Fruit fly (Drosophila melanogaster) whole organism, embryonic: ENCODE results near the gene rk.

Source experiments
- Antp ChIP-seq: fragments of 200-800 bp; sonication (Bioruptor generic); optimal IDR thresholded peaks from 3 replicates; lab custom pipeline; 2016; ENCODE audit warnings: missing biosample characterization, missing genetic modification characterization
- Atf3 ChIP-seq: fragments of 200-800 bp; sonication (Bioruptor generic); optimal IDR thresholded peaks from 3 replicates; lab custom pipeline; 2016; ENCODE audit warnings: missing biosample characterization, missing genetic modification characterization
- B-H2 ChIP-seq: fragments of 200-800 bp; sonication (Bioruptor generic); optimal IDR thresholded peaks from 2 replicates; lab custom pipeline; 2018; ENCODE audit warnings: missing biosample characterization, mild to moderate bottlenecking, missing genetic modification characterization
- CG10431 ChIP-seq: fragments of 200-800 bp; sonication (Bioruptor generic); optimal IDR thresholded peaks from 3 replicates; lab custom pipeline; 2018; ENCODE audit warnings: missing biosample characterization, mild to moderate bottlenecking, missing genetic modification characterization
- CG10462 ChIP-seq: fragments of 200-800 bp; sonication (Bioruptor generic); optimal IDR thresholded peaks from 2 replicates; lab custom pipeline; 2016; ENCODE audit warnings: missing biosample characterization, missing genetic modification characterization
- CG10979 ChIP-seq: fragments of 200-800 bp; sonication (Bioruptor generic); optimal IDR thresholded peaks from 2 replicates; lab custom pipeline; 2018; ENCODE audit warnings: missing biosample characterization, mild to moderate bottlenecking, missing genetic modification characterization, moderate library complexity
- CG11695 ChIP-seq: fragments of 200-800 bp; sonication (Bioruptor generic); IDR thresholded peaks from 3 replicates; pipeline ENCODE4 v1.3.6; 2022; ENCODE audit warnings: missing biosample characterization, missing genetic modification characterization
- CG12104 ChIP-seq: fragments of 200-800 bp; sonication (Bioruptor generic); optimal IDR thresholded peaks from 3 replicates; lab custom pipeline; 2016; ENCODE audit warnings: missing biosample characterization, missing genetic modification characterization
- CG12744 ChIP-seq: fragments of 200-800 bp; sonication (Bioruptor generic); optimal IDR thresholded peaks from 2 replicates; lab custom pipeline; 2016; ENCODE audit warnings: missing biosample characterization, missing genetic modification characterization
- CG13775 ChIP-seq: fragments of 200-800 bp; sonication (Bioruptor generic); optimal IDR thresholded peaks from 3 replicates; lab custom pipeline; 2017; ENCODE audit warnings: missing biosample characterization, mild to moderate bottlenecking, missing genetic modification characterization
- CG14050 ChIP-seq: fragments of 200-800 bp; sonication (Bioruptor generic); IDR thresholded peaks from 3 replicates; pipeline ENCODE4 v1.3.6; 2022; ENCODE audit warnings: missing biosample characterization, missing genetic modification characterization
- CG14710 ChIP-seq: fragments of 200-800 bp; sonication (Bioruptor generic); optimal IDR thresholded peaks from 3 replicates; lab custom pipeline; 2019; ENCODE audit warnings: missing biosample characterization, mild to moderate bottlenecking, missing genetic modification characterization, moderate library complexity
- CG16813 ChIP-seq: fragments of 200-800 bp; sonication (Bioruptor generic); IDR thresholded peaks from 3 replicates; pipeline ENCODE4 v1.3.6; 2022; ENCODE audit warnings: missing biosample characterization, missing genetic modification characterization; ENCODE audit not compliant: partially characterized antibody
- CG18599 ChIP-seq: fragments of 200-800 bp; sonication (Bioruptor generic); optimal IDR thresholded peaks from 3 replicates; lab custom pipeline; 2017; ENCODE audit warnings: missing biosample characterization, missing genetic modification characterization, mild to moderate bottlenecking, moderate library complexity, missing genetic modification reagents
- CG34224 ChIP-seq: fragments of 200-800 bp; sonication (Bioruptor generic); IDR thresholded peaks from 3 replicates; pipeline ENCODE4 v1.3.6; 2022; ENCODE audit warnings: missing biosample characterization, missing genetic modification characterization; ENCODE audit not compliant: partially characterized antibody
- CG6175 ChIP-seq: fragments of 200-800 bp; sonication (Bioruptor generic); IDR thresholded peaks from 3 replicates; pipeline ENCODE4 v1.3.6; 2022; ENCODE audit warnings: missing biosample characterization, missing genetic modification characterization
- CG6791 ChIP-seq: fragments of 200-800 bp; sonication (Bioruptor generic); IDR thresholded peaks from 3 replicates; pipeline ENCODE4 v1.3.6; 2022; ENCODE audit warnings: missing biosample characterization, missing genetic modification characterization; ENCODE audit not compliant: partially characterized antibody
- CG6813 ChIP-seq: fragments of 200-800 bp; sonication (Bioruptor generic); optimal IDR thresholded peaks from 2 replicates; lab custom pipeline; 2017; ENCODE audit warnings: missing biosample characterization, missing genetic modification characterization, mild to moderate bottlenecking, moderate library complexity, missing genetic modification reagents
- CG8478 ChIP-seq: fragments of >200 bp; optimal IDR thresholded peaks from 2 replicates; lab custom pipeline; 2018
- CG8924 ChIP-seq: fragments of 200-800 bp; optimal IDR thresholded peaks from 3 replicates; lab custom pipeline; 2019; ENCODE audit warnings: missing biosample characterization, mild to moderate bottlenecking, missing genetic modification characterization, moderate library complexity
- CrebB ChIP-seq: fragments of 200-800 bp; sonication (Bioruptor generic); optimal IDR thresholded peaks from 3 replicates; lab custom pipeline; 2018; ENCODE audit warnings: missing biosample characterization, mild to moderate bottlenecking, missing genetic modification characterization
- Dfd ChIP-seq, 2 experiments: fragments of >200 bp; optimal IDR thresholded peaks; 2 replicates each; lab custom pipeline; 2017; ENCODE audit warnings: missing biosample characterization in 2 of 2, missing genetic modification characterization in 2 of 2
- Dip2 ChIP-seq: fragments of 200-800 bp; sonication (Bioruptor generic); IDR thresholded peaks from 2 replicates; pipeline ENCODE4 v1.3.6; 2022; ENCODE audit warnings: missing biosample characterization, missing genetic modification characterization
- Fer1 ChIP-seq: fragments of 200-800 bp; sonication (Bioruptor generic); optimal IDR thresholded peaks from 2 replicates; lab custom pipeline; 2017; ENCODE audit warnings: missing biosample characterization, mild to moderate bottlenecking, missing genetic modification characterization
- Fer2 ChIP-seq: fragments of 200-800 bp; sonication (Bioruptor generic); optimal IDR thresholded peaks from 2 replicates; lab custom pipeline; 2018; ENCODE audit warnings: missing biosample characterization, mild to moderate bottlenecking, missing genetic modification characterization, moderate library complexity
- GATAe ChIP-seq: fragments of 200-800 bp; sonication (Bioruptor generic); conservative IDR thresholded peaks from 2 replicates; pipeline ENCODE4 v1.3.6; 2022; ENCODE audit warnings: missing biosample characterization, missing genetic modification characterization
- HLHmδ ChIP-seq: fragments of 200-800 bp; sonication (Bioruptor generic); optimal IDR thresholded peaks from 2 replicates; lab custom pipeline; 2018; ENCODE audit warnings: missing biosample characterization, mild to moderate bottlenecking, missing genetic modification characterization, moderate library complexity
- Hand ChIP-seq: fragments of 200-800 bp; sonication (Bioruptor generic); optimal IDR thresholded peaks from 2 replicates; lab custom pipeline; 2017; ENCODE audit warnings: mild to moderate bottlenecking, missing biosample characterization, missing genetic modification reagents, missing genetic modification characterization
- Hey ChIP-seq: fragments of 200-800 bp; sonication (Bioruptor generic); optimal IDR thresholded peaks from 3 replicates; lab custom pipeline; 2018; ENCODE audit warnings: missing biosample characterization, mild to moderate bottlenecking, missing genetic modification characterization
- Lim3 ChIP-seq: fragments of 200-800 bp; sonication (Bioruptor generic); IDR thresholded peaks from 2 replicates; pipeline ENCODE4 v1.3.6; 2022; ENCODE audit warnings: missing biosample characterization, missing genetic modification characterization
- Med ChIP-seq: fragments of 200-800 bp; sonication (Bioruptor generic); peaks from one replicate; lab custom pipeline; 2016; ENCODE audit warnings: missing biosample characterization, missing genetic modification characterization, mild to moderate bottlenecking, inconsistent platforms, moderate library complexity
- NFAT ChIP-seq: fragments of 200-800 bp; sonication (Bioruptor generic); IDR thresholded peaks from 2 replicates; pipeline ENCODE4 v1.3.6; 2022; ENCODE audit warnings: missing biosample characterization, missing genetic modification characterization
- Nf-YC ChIP-seq: fragments of 200-800 bp; optimal IDR thresholded peaks from 3 replicates; lab custom pipeline; 2019; ENCODE audit warnings: missing biosample characterization, mild to moderate bottlenecking, missing genetic modification characterization, moderate library complexity
- Ptx1 ChIP-seq: fragments of 200-800 bp; sonication (Bioruptor generic); IDR thresholded peaks from 2 replicates; pipeline ENCODE4 v1.3.6; 2022; ENCODE audit warnings: missing biosample characterization, missing genetic modification characterization
- Rx ChIP-seq: fragments of 200-800 bp; sonication (Bioruptor generic); IDR thresholded peaks from 2 replicates; pipeline ENCODE4 v1.3.6; 2022; ENCODE audit warnings: missing biosample characterization, missing genetic modification characterization
- Side ChIP-seq: fragments of 200-800 bp; sonication (Bioruptor generic); optimal IDR thresholded peaks from 2 replicates; lab custom pipeline; 2016; ENCODE audit warnings: missing biosample characterization, missing genetic modification characterization
- abd-A ChIP-seq: fragments of 200-800 bp; sonication (Bioruptor generic); optimal IDR thresholded peaks from 3 replicates; lab custom pipeline; 2019; ENCODE audit warnings: missing biosample characterization, mild to moderate bottlenecking, missing genetic modification characterization, moderate library complexity
- bowl ChIP-seq: fragments of 200-800 bp; sonication (Bioruptor generic); IDR thresholded peaks from 2 replicates; pipeline ENCODE4 v1.3.6; 2022; ENCODE audit warnings: missing biosample characterization, missing genetic modification characterization
- br ChIP-seq: fragments of >200 bp; optimal IDR thresholded peaks from 2 replicates; lab custom pipeline; 2017
- chinmo ChIP-seq: fragments of 200-800 bp; sonication (Bioruptor generic); IDR thresholded peaks from 4 replicates; pipeline ENCODE4 v1.3.6; 2022; ENCODE audit warnings: missing biosample characterization, missing genetic modification characterization; ENCODE audit not compliant: partially characterized antibody
- gsb-n ChIP-seq: fragments of 200-800 bp; sonication (Bioruptor generic); optimal IDR thresholded peaks from 3 replicates; lab custom pipeline; 2018; ENCODE audit warnings: missing biosample characterization, mild to moderate bottlenecking, missing genetic modification characterization
- kni ChIP-seq: fragments of 200-800 bp; sonication (Bioruptor generic); optimal IDR thresholded peaks from 3 replicates; lab custom pipeline; 2017; ENCODE audit warnings: mild to moderate bottlenecking, missing biosample characterization, missing genetic modification reagents, missing genetic modification characterization
- knrl ChIP-seq: fragments of 200-800 bp; sonication (Bioruptor generic); IDR thresholded peaks from 3 replicates; pipeline ENCODE4 v1.3.6; 2022; ENCODE audit warnings: missing biosample characterization, missing genetic modification characterization; ENCODE audit not compliant: partially characterized antibody
- lmd ChIP-seq: fragments of 200-800 bp; sonication (Bioruptor generic); IDR thresholded peaks from 2 replicates; pipeline ENCODE4 v1.3.6; 2022; ENCODE audit warnings: missing biosample characterization, missing genetic modification characterization
- maf-S ChIP-seq: fragments of 200-800 bp; sonication (Bioruptor generic); optimal IDR thresholded peaks from 2 replicates; lab custom pipeline; 2016; ENCODE audit warnings: missing biosample characterization, missing genetic modification characterization
- odd ChIP-seq: fragments of 200-800 bp; sonication (Bioruptor generic); optimal IDR thresholded peaks from 2 replicates; lab custom pipeline; 2017; ENCODE audit warnings: missing biosample characterization, mild to moderate bottlenecking, missing genetic modification characterization
- sna ChIP-seq: fragments of 200-800 bp; sonication (Bioruptor generic); IDR thresholded peaks from 2 replicates; pipeline ENCODE4 v1.3.6; 2022; ENCODE audit warnings: missing biosample characterization, missing genetic modification characterization; ENCODE audit not compliant: partially characterized antibody
- trh ChIP-seq: fragments of 200-800 bp; sonication (Bioruptor generic); optimal IDR thresholded peaks from 2 replicates; lab custom pipeline; 2016; ENCODE audit warnings: missing biosample characterization, missing genetic modification characterization
- tup ChIP-seq: fragments of 200-800 bp; sonication (Bioruptor generic); optimal IDR thresholded peaks from 2 replicates; lab custom pipeline; 2016; ENCODE audit warnings: missing biosample characterization, mild to moderate bottlenecking, missing genetic modification characterization, moderate library complexity
- unc-4 ChIP-seq: fragments of 200-800 bp; sonication (Bioruptor generic); IDR thresholded peaks from 2 replicates; pipeline ENCODE4 v1.3.6; 2022; ENCODE audit warnings: missing biosample characterization, missing genetic modification characterization; ENCODE audit not compliant: partially characterized antibody
- zfh2 ChIP-seq: fragments of 200-800 bp; sonication (Bioruptor generic); optimal IDR thresholded peaks from 2 replicates; lab custom pipeline; 2016; ENCODE audit warnings: missing biosample characterization, missing genetic modification characterization

Gene rk

dm6 chr2L:14021646-14022129 lies 20.6 kb upstream of the rk start:
- no peak for TF ChIP-seq CG6813 (GFP tag; lab: Kevin White, UChicago)
- no peak for TF ChIP-seq odd (GFP tag; lab: Kevin White, UChicago)
- no peak for TF ChIP-seq CG12104 (GFP tag; lab: Kevin White, UChicago)
- no peak for TF ChIP-seq tup (GFP tag; lab: Kevin White, UChicago)
- TF ChIP-seq CG16813 (GFP tag; lab: Robert Waterston, UW) = 0 out of 3 replicates have a peak, but pooled peaks have one; percentile 23
- TF ChIP-seq CG8478 (lab: Kevin White, UChicago) = peak; percentile 68
- peak; percentile 99 for TF ChIP-seq abd-A
- TF ChIP-seq CG10462 = no peak
- TF ChIP-seq lmd = no peak
- TF ChIP-seq Fer1 (GFP tag; lab: Kevin White, UChicago) = no peak
- no peak for TF ChIP-seq Ptx1 (GFP tag; lab: Robert Waterston, UW)
- TF ChIP-seq CG13775 (GFP tag; lab: Kevin White, UChicago) = no peak
- TF ChIP-seq zfh2 = no peak
- TF ChIP-seq CG6175 (GFP tag; lab: Robert Waterston, UW) = peak; percentile 99
- TF ChIP-seq HLHmδ (GFP tag; lab: Kevin White, UChicago) = peak; percentile 94
- no peak for TF ChIP-seq bowl (GFP tag; lab: Robert Waterston, UW)
- no peak for TF ChIP-seq CG18599 (GFP tag; lab: Kevin White, UChicago)
- peak in 1 of 2 experiments; percentile 66 for TF ChIP-seq Dfd (GFP tag; optimal IDR thresholded peaks at IDR 0.05; lab: Kevin White, UChicago)
- TF ChIP-seq chinmo (GFP tag; lab: Robert Waterston, UW) = peak; percentile 100
- no peak for TF ChIP-seq Nf-YC (tag; lab: Kevin White, UChicago)
- TF ChIP-seq CG6791 (GFP tag; lab: Robert Waterston, UW) = peak; percentile 91
- TF ChIP-seq CG10431 (GFP tag; lab: Kevin White, UChicago) = no peak
- no peak for TF ChIP-seq unc-4
- TF ChIP-seq maf-S (GFP tag; lab: Kevin White, UChicago) = no peak
- peak; percentile 75 for TF ChIP-seq Hey (tag; lab: Kevin White, UChicago)
- no peak for TF ChIP-seq trh (GFP tag; lab: Kevin White, UChicago)
- no peak for TF ChIP-seq CrebB (tag; lab: Kevin White, UChicago)
- TF ChIP-seq CG10979 (tag; lab: Kevin White, UChicago) = no peak
- TF ChIP-seq knrl (GFP tag; lab: Robert Waterston, UW) = peak; percentile 44; the same call in 2 of the 3 replicates
- TF ChIP-seq B-H2 = no peak
- peak; percentile 68 for TF ChIP-seq sna (GFP tag; lab: Robert Waterston, UW)
- TF ChIP-seq CG34224 (GFP tag; lab: Robert Waterston, UW) = peak; percentile 56; the same call in 2 of the 3 replicates
- TF ChIP-seq Antp (GFP tag; lab: Kevin White, UChicago) = no peak
- peak; percentile 100 for TF ChIP-seq kni
- TF ChIP-seq CG11695 (GFP tag; lab: Robert Waterston, UW) = no peak
- no peak for TF ChIP-seq Side
- no peak for TF ChIP-seq br (lab: Kevin White, UChicago)
- TF ChIP-seq Fer2 (tag; lab: Kevin White, UChicago) = no peak
- no peak for TF ChIP-seq GATAe (GFP tag; lab: Robert Waterston, UW)
- no peak for TF ChIP-seq Lim3 (GFP tag; lab: Robert Waterston, UW)
- peak; percentile 84 for TF ChIP-seq Med (GFP tag; lab: Kevin White, UChicago)
- TF ChIP-seq Dip2 (GFP tag; lab: Robert Waterston, UW) = no peak
- no peak for TF ChIP-seq Atf3 (GFP tag; lab: Kevin White, UChicago)
- TF ChIP-seq CG14050 = no peak
- TF ChIP-seq CG8924 (tag; lab: Kevin White, UChicago) = no peak
- no peak for TF ChIP-seq CG12744
- no peak for TF ChIP-seq Rx (GFP tag; lab: Robert Waterston, UW)
- no peak for TF ChIP-seq NFAT
- TF ChIP-seq CG14710 (tag; lab: Kevin White, UChicago) = no peak
- TF ChIP-seq Hand (GFP tag; lab: Kevin White, UChicago) = no peak
- no peak for TF ChIP-seq gsb-n (tag; lab: Kevin White, UChicago)
